Fruit fly (Drosophila melanogaster) whole organism, embryonic: ENCODE data around the gene EloB.

Experiments
- BEAF-32 ChIP-seq: fragments of 200-800 bp; sonication (Bioruptor generic); optimal IDR thresholded peaks from 3 replicates; lab custom pipeline; 2017; ENCODE audit warnings: missing biosample characterization, missing genetic modification characterization, mild to moderate bottlenecking, moderate library complexity, missing genetic modification reagents
- Bteb2 ChIP-seq: fragments of 200-800 bp; sonication (Bioruptor generic); optimal IDR thresholded peaks from 2 replicates; lab custom pipeline; 2016; ENCODE audit warnings: missing biosample characterization, missing genetic modification characterization
- CG14050 ChIP-seq: fragments of 200-800 bp; sonication (Bioruptor generic); IDR thresholded peaks from 3 replicates; pipeline ENCODE4 v1.3.6; 2022; ENCODE audit warnings: missing biosample characterization, missing genetic modification characterization
- CG16813 ChIP-seq: fragments of 200-800 bp; sonication (Bioruptor generic); IDR thresholded peaks from 3 replicates; pipeline ENCODE4 v1.3.6; 2022; ENCODE audit warnings: missing biosample characterization, missing genetic modification characterization; ENCODE audit not compliant: partially characterized antibody
- CG17568 ChIP-seq: fragments of 200-800 bp; sonication (Bioruptor generic); optimal IDR thresholded peaks from 2 replicates; lab custom pipeline; 2018; ENCODE audit warnings: missing biosample characterization, mild to moderate bottlenecking, missing genetic modification characterization, moderate library complexity
- CG18619 ChIP-seq: fragments of 200-800 bp; sonication (Bioruptor generic); optimal IDR thresholded peaks from 3 replicates; lab custom pipeline; 2017; ENCODE audit warnings: missing biosample characterization, mild to moderate bottlenecking, missing genetic modification characterization
- CG32767 ChIP-seq: fragments of 200-800 bp; sonication (Bioruptor generic); IDR thresholded peaks from 2 replicates; pipeline ENCODE4 v1.3.6; 2022; ENCODE audit warnings: missing biosample characterization, missing genetic modification characterization
- CG3726 ChIP-seq: fragments of 200-800 bp; sonication (Bioruptor generic); IDR thresholded peaks from 3 replicates; pipeline ENCODE4, ENCODE4 v1.3.6; 2022; ENCODE audit warnings: missing biosample characterization, missing genetic modification characterization
- CG3995 ChIP-seq: fragments of 200-800 bp; sonication (Bioruptor generic); optimal IDR thresholded peaks from 3 replicates; lab custom pipeline; 2016; ENCODE audit warnings: missing biosample characterization, missing genetic modification characterization
- CG4360 ChIP-seq: fragments of 200-800 bp; sonication (Bioruptor generic); IDR thresholded peaks from 2 replicates; pipeline ENCODE4 v1.3.6; 2022; ENCODE audit warnings: missing biosample characterization, missing genetic modification characterization
- CG8924 ChIP-seq: fragments of 200-800 bp; optimal IDR thresholded peaks from 3 replicates; lab custom pipeline; 2019; ENCODE audit warnings: missing biosample characterization, mild to moderate bottlenecking, missing genetic modification characterization, moderate library complexity
- CG9727 ChIP-seq: fragments of 200-800 bp; sonication (Bioruptor generic); optimal IDR thresholded peaks from 3 replicates; lab custom pipeline; 2017; ENCODE audit warnings: missing biosample characterization, mild to moderate bottlenecking, missing genetic modification characterization
- Dek ChIP-seq: fragments of 200-800 bp; sonication (Bioruptor generic); optimal IDR thresholded peaks from 3 replicates; lab custom pipeline; 2019; ENCODE audit warnings: missing biosample characterization, mild to moderate bottlenecking, missing genetic modification characterization, moderate library complexity
- Dfd ChIP-seq, 2 experiments: fragments of >200 bp; optimal IDR thresholded peaks; 2 replicates each; lab custom pipeline; 2017; ENCODE audit warnings: missing biosample characterization in 2 of 2, missing genetic modification characterization in 2 of 2
- Dip3 ChIP-seq: fragments of 200-800 bp; sonication (Bioruptor generic); optimal IDR thresholded peaks from 3 replicates; lab custom pipeline; 2016; ENCODE audit warnings: missing biosample characterization, missing genetic modification characterization
- HLH4C ChIP-seq: fragments of 200-800 bp; sonication (Bioruptor generic); IDR thresholded peaks from 3 replicates; pipeline ENCODE4 v1.3.6; 2022; ENCODE audit warnings: missing biosample characterization, missing genetic modification characterization; ENCODE audit not compliant: partially characterized antibody
- HmgZ ChIP-seq: fragments of 200-800 bp; sonication (Bioruptor generic); optimal IDR thresholded peaks from 2 replicates; lab custom pipeline; 2018; ENCODE audit warnings: missing biosample characterization, mild to moderate bottlenecking, missing genetic modification characterization
- Hr39 ChIP-seq: fragments of >200 bp; optimal IDR thresholded peaks from 2 replicates; lab custom pipeline; 2017
- Jarid2 ChIP-seq: fragments of 200-800 bp; sonication (Bioruptor generic); optimal IDR thresholded peaks from 3 replicates; lab custom pipeline; 2017; ENCODE audit warnings: mild to moderate bottlenecking, missing biosample characterization, missing genetic modification reagents, missing genetic modification characterization
- Kr ChIP-seq: fragments of 200-800 bp; sonication (Bioruptor generic); optimal IDR thresholded peaks from 2 replicates; lab custom pipeline; 2017; ENCODE audit warnings: missing biosample characterization, mild to moderate bottlenecking, missing genetic modification characterization
- MESR4 ChIP-seq: fragments of 200-800 bp; sonication (Bioruptor generic); optimal IDR thresholded peaks from 2 replicates; lab custom pipeline; 2018; ENCODE audit warnings: missing biosample characterization, mild to moderate bottlenecking, missing genetic modification characterization, moderate library complexity
- Optix ChIP-seq: fragments of 200-800 bp; sonication (Bioruptor generic); IDR thresholded peaks from 3 replicates; pipeline ENCODE4 v1.3.6; 2022; ENCODE audit warnings: missing biosample characterization, missing genetic modification characterization
- Ravus ChIP-seq: fragments of 200-800 bp; sonication (Bioruptor generic); IDR thresholded peaks from 2 replicates; pipeline ENCODE4 v1.3.6; 2022; ENCODE audit warnings: missing biosample characterization, missing genetic modification characterization
- TFAM ChIP-seq: fragments of 200-800 bp; sonication (Bioruptor generic); optimal IDR thresholded peaks from 2 replicates; lab custom pipeline; 2017; ENCODE audit warnings: missing biosample characterization, missing genetic modification characterization, inconsistent platforms
- abd-A ChIP-seq: fragments of 200-800 bp; sonication (Bioruptor generic); optimal IDR thresholded peaks from 3 replicates; lab custom pipeline; 2019; ENCODE audit warnings: missing biosample characterization, mild to moderate bottlenecking, missing genetic modification characterization, moderate library complexity
- bigmax ChIP-seq: fragments of 200-800 bp; sonication (Bioruptor generic); optimal IDR thresholded peaks from 2 replicates; lab custom pipeline; 2018; ENCODE audit warnings: missing biosample characterization, mild to moderate bottlenecking, missing genetic modification characterization
- btn ChIP-seq: fragments of 200-800 bp; sonication (Bioruptor generic); optimal IDR thresholded peaks from 2 replicates; lab custom pipeline; 2016; ENCODE audit warnings: missing biosample characterization, missing genetic modification characterization
- gfzf ChIP-seq: fragments of 200-800 bp; sonication (Bioruptor generic); optimal IDR thresholded peaks from 2 replicates; lab custom pipeline; 2016; ENCODE audit warnings: missing biosample characterization, mild to moderate bottlenecking, missing genetic modification characterization, moderate library complexity
- insv ChIP-seq, 2 experiments: fragments of 200-800 bp; sonication (Bioruptor generic); optimal IDR thresholded peaks; 3 replicates each; lab custom pipeline; 2016 to 2018; ENCODE audit warnings: missing biosample characterization in 2 of 2, missing genetic modification characterization in 2 of 2
- lmd ChIP-seq: fragments of 200-800 bp; sonication (Bioruptor generic); IDR thresholded peaks from 2 replicates; pipeline ENCODE4 v1.3.6; 2022; ENCODE audit warnings: missing biosample characterization, missing genetic modification characterization
- pho ChIP-seq: fragments of 200-800 bp; sonication (Bioruptor generic); optimal IDR thresholded peaks from 2 replicates; lab custom pipeline; 2016; ENCODE audit warnings: missing biosample characterization, missing genetic modification characterization
- pzg ChIP-seq: fragments of 200-800 bp; sonication (Bioruptor generic); optimal IDR thresholded peaks from 3 replicates; lab custom pipeline; 2018; ENCODE audit warnings: missing biosample characterization, mild to moderate bottlenecking, missing genetic modification characterization, moderate library complexity
- slou ChIP-seq: fragments of 200-800 bp; sonication (Bioruptor generic); optimal IDR thresholded peaks from 3 replicates; lab custom pipeline; 2016; ENCODE audit warnings: missing biosample characterization, missing genetic modification characterization
- sna ChIP-seq: fragments of 200-800 bp; sonication (Bioruptor generic); IDR thresholded peaks from 2 replicates; pipeline ENCODE4 v1.3.6; 2022; ENCODE audit warnings: missing biosample characterization, missing genetic modification characterization; ENCODE audit not compliant: partially characterized antibody
- tll ChIP-seq, 2 experiments: fragments of 200-800 bp in 1 of 2; fragments of >200 bp in 1 of 2; sonication (Bioruptor generic) in 1 of 2; optimal IDR thresholded peaks; 2 replicates each; lab custom pipeline; 2017 to 2019; ENCODE audit warnings: missing biosample characterization in 2 of 2, missing genetic modification characterization in 2 of 2, mild to moderate bottlenecking in 1 of 2, moderate library complexity in 1 of 2
- tup ChIP-seq: fragments of 200-800 bp; sonication (Bioruptor generic); optimal IDR thresholded peaks from 2 replicates; lab custom pipeline; 2016; ENCODE audit warnings: missing biosample characterization, mild to moderate bottlenecking, missing genetic modification characterization, moderate library complexity

The EloB gene

DNA sequence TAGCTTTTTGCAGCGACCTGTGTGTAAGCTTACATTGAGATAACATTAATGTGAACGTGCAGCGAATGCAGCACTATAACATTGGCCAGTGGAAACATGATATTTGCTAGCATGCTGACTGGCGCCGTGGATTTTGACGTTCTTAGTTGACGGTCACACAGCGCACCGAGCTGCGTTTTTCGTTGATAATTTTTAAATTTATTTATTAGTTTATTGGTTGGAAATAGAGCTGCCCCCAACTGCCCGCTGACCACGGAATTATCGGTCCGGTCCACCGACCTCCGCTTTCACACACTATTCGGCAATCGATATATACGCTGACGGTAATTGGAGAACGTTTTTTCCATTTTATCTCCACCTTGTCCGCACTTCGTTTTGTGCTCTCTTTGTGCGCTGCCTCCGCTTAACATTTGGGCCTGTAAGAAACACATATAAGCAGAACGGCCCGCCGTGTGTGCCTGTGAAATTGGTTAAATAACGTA is 42.2 kb upstream of the EloB start, which contains the start of gene H (continued):
- TF ChIP-seq sna (GFP tag; lab: Robert Waterston, UW) = no peak
- TF ChIP-seq CG8924 (tag; lab: Kevin White, UChicago) = peak; percentile 20
- peak in 1 of 2 experiments; percentile 56 for TF ChIP-seq Dfd (GFP tag; optimal IDR thresholded peaks at IDR 0.05; lab: Kevin White, UChicago)
- TF ChIP-seq Dek (tag; lab: Kevin White, UChicago) = no peak
- TF ChIP-seq slou (GFP tag; lab: Kevin White, UChicago) = no peak
- TF ChIP-seq insv (GFP tag; optimal IDR thresholded peaks at IDR 0.05; lab: Kevin White, UChicago) = no peak
- TF ChIP-seq abd-A = no peak
- no peak for TF ChIP-seq CG18619 (GFP tag; lab: Kevin White, UChicago)
- no peak for TF ChIP-seq tup (GFP tag; lab: Kevin White, UChicago)
- no peak for TF ChIP-seq btn (GFP tag; lab: Kevin White, UChicago)
- TF ChIP-seq Jarid2 (GFP tag; lab: Kevin White, UChicago) = no peak
- no peak; the same call in 1 of the 2 replicates for TF ChIP-seq CG4360 (GFP tag; lab: Robert Waterston, UW)
- TF ChIP-seq tll (GFP tag; optimal IDR thresholded peaks at IDR 0.05; lab: Kevin White, UChicago) = no peak
- no peak for TF ChIP-seq CG9727 (GFP tag; lab: Kevin White, UChicago)
- no peak for TF ChIP-seq pho
- TF ChIP-seq BEAF-32 (GFP tag; lab: Kevin White, UChicago) = peak; percentile 45
- peak; percentile 78 for TF ChIP-seq MESR4 (GFP tag; lab: Kevin White, UChicago)
- no peak for TF ChIP-seq TFAM (GFP tag; lab: Kevin White, UChicago)
- TF ChIP-seq HmgZ (tag; lab: Kevin White, UChicago) = peak; percentile 50
- no peak for TF ChIP-seq Ravus (GFP tag; lab: Robert Waterston, UW)
- TF ChIP-seq CG17568 (GFP tag; lab: Kevin White, UChicago) = no peak
- TF ChIP-seq gfzf (GFP tag; lab: Kevin White, UChicago) = peak; percentile 92
- TF ChIP-seq CG3995 = peak; percentile 46
- no peak for TF ChIP-seq Bteb2 (GFP tag; lab: Kevin White, UChicago)
- TF ChIP-seq CG14050 = no peak
- no peak for TF ChIP-seq Kr (GFP tag; lab: Kevin White, UChicago)

DNA sequence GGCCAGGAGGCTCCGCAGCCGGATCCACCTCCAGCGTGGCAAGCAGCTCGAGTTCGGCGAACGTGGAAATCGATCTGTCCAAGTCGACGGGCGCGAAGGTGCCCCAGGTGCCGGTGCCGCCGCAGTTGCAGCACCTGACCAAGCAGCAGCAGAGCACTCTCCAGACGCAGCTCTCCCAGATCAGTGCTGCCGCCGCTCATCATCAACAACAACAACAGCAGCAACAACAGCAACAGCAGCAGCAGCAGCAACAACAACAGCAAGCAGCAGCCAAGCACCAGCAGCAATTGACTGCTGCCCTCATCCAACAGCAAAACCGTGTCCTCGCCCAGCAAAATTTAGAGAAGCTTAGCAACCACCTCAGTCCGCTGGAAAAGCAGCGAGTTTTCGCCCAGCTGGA is 39.3 kb upstream of the EloB start:
- no peak for TF ChIP-seq Optix (GFP tag; lab: Robert Waterston, UW)
- no peak for TF ChIP-seq Dip3 (GFP tag; lab: Kevin White, UChicago)
- TF ChIP-seq Hr39 (lab: Kevin White, UChicago) = peak; percentile 18
- peak; percentile 57 for TF ChIP-seq CG4360 (GFP tag; lab: Robert Waterston, UW)
- TF ChIP-seq, all 482 proteins: peak for 2

DNA sequence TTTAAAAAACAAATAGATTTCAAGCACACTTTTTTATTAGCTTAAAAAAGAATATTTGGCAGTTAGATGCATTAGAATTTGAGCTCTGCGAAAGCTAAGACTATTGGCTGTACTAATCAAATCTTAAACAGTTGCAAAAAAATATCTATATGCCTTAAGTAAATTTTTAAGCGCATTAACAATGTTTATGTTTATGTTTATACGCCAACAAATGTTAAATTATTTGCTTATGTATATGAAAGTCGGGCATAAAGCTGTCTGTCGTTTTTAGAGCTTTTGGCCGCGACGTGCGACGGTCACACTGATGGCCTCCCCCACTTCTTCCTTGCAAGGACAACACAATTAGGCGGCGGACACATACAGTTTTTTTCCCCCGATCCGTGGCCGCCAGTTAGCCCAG is 37.9 kb upstream of the EloB start, which contains the start of gene CG5466:
Gene CG5466 (plus strand): TSS at position 301 of the 400 bp plus-strand sequence.
- TF ChIP-seq gfzf (GFP tag; lab: Kevin White, UChicago) (peak; percentile 56), pzg (GFP tag; lab: Kevin White, UChicago) (peak; percentile 6), slou (GFP tag; lab: Kevin White, UChicago) (no peak), CG32767 (0 out of 2 replicates have a peak, but pooled peaks have one; percentile 43), CG3726 (GFP tag; lab: Robert Waterston, UW) (no peak)
- TF ChIP-seq, all 482 proteins: peak for 3

DNA sequence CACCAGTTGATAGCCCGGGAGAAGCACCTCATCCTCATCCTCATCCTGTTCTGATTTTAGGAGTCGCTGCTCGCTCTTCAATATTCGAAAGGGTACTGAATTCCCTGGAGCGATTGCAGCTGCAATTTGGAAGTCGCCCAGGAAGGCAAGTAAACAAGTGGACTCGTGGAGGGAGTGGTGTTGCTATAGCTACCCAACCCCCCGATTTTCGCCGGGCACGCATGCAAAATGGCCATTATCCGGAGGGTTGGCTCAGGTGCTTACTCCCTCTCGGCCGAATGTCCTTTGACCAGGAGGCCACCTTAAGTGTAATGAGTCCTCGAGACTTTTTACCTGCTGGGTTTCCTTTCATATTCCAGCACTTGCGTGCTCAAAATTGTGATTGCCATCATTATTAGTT is 37.2 kb upstream of the EloB start, which contains the start of gene CG15923:
Gene CG15923 (minus strand): TSS at position 101 of the 400 bp plus-strand sequence.
- no peak for TF ChIP-seq CG16813 (GFP tag; lab: Robert Waterston, UW)
- TF ChIP-seq bigmax = no peak
- TF ChIP-seq lmd (GFP tag; lab: Robert Waterston, UW) = 0 out of 2 replicates have a peak, but pooled peaks have one; percentile 17
- 0 out of 3 replicates have a peak, but pooled peaks have one; percentile 18 for TF ChIP-seq HLH4C (GFP tag; lab: Robert Waterston, UW)
